Worm (Caenorhabditis elegans) whole organism, L1 larva: ENCODE results near the gene frpr-19.
A peak's percentile ranks its signal among the peaks of the same experiment; 100 is the strongest.

Experiments
- F16B12.6 ChIP-seq: fragments of 150-350 bp; optimal IDR thresholded peaks from 2 replicates; lab custom pipeline; 2014; ENCODE audit warnings: missing biosample characterization, missing genetic modification characterization
- aha-1 ChIP-seq: fragments of 150-350 bp; optimal IDR thresholded peaks from 2 replicates; lab custom pipeline; 2014; ENCODE audit warnings: missing biosample characterization, missing genetic modification characterization
- ama-1 ChIP-seq: fragments of 150-350 bp; optimal IDR thresholded peaks from 2 replicates; lab custom pipeline; 2014
- blmp-1 ChIP-seq: fragments of 150-350 bp; optimal IDR thresholded peaks from 2 replicates; lab custom pipeline; 2014; ENCODE audit warnings: missing biosample characterization, missing genetic modification characterization
- ceh-82 ChIP-seq, 3 experiments: fragments of 150-350 bp in 1 of 3; sonication (generic microtip) in 2 of 3; optimal IDR thresholded peaks; 2 replicates each; lab custom pipeline; 2014 to 2017; ENCODE audit warnings: missing biosample characterization in 3 of 3, missing genetic modification characterization in 3 of 3
- dpl-1 ChIP-seq, 3 experiments: fragments of 150-350 bp in 2 of 3; sonication (generic microtip) in 1 of 3; optimal IDR thresholded peaks; 2 replicates each; lab custom pipeline; 2014 to 2017; ENCODE audit warnings: missing biosample characterization in 3 of 3, missing genetic modification characterization in 3 of 3, missing genetic modification reagents in 3 of 3
- dsc-1 ChIP-seq: sonication (generic microtip); optimal IDR thresholded peaks from 2 replicates; lab custom pipeline; 2016; ENCODE audit warnings: mild to moderate bottlenecking, missing genetic modification characterization, missing compliant biosample characterization
- efl-1 ChIP-seq, 4 experiments: fragments of 150-350 bp; optimal IDR thresholded peaks in 3 of 4; peaks in 1 of 4; 1 replicate in 1 of 4; 2 replicates in 3 of 4; lab custom pipeline; 2014; ENCODE audit warnings: missing biosample characterization in 2 of 4, missing genetic modification characterization in 2 of 4, missing genetic modification reagents in 2 of 4
- efl-3 ChIP-seq: fragments of 200-800 bp; sonication (Bioruptor generic); optimal IDR thresholded peaks from 2 replicates; lab custom pipeline; 2018; ENCODE audit warnings: mild to moderate bottlenecking, missing genetic modification characterization, missing compliant biosample characterization
- egl-13 ChIP-seq: sonication (generic microtip); optimal IDR thresholded peaks from 2 replicates; lab custom pipeline; 2016; ENCODE audit warnings: missing genotype, missing genetic modification reagents, missing genetic modification characterization, missing compliant biosample characterization
- fkh-8 ChIP-seq: sonication (generic microtip); optimal IDR thresholded peaks from 2 replicates; lab custom pipeline; 2016; ENCODE audit warnings: mild to moderate bottlenecking, missing genetic modification characterization, missing compliant biosample characterization
- fos-1 ChIP-seq: fragments of 150-350 bp; optimal IDR thresholded peaks from 2 replicates; lab custom pipeline; 2014; ENCODE audit warnings: missing biosample characterization, missing genetic modification characterization
- irx-1 ChIP-seq: sonication (generic microtip); optimal IDR thresholded peaks from 2 replicates; lab custom pipeline; 2016; ENCODE audit warnings: missing genetic modification characterization, missing compliant biosample characterization
- isw-1 ChIP-seq: fragments of 200-800 bp; sonication (Bioruptor generic); IDR thresholded peaks from 2 replicates; pipeline ENCODE4 v1.3.6; 2022; ENCODE audit warnings: missing genetic modification characterization, missing compliant biosample characterization
- lin-14 ChIP-seq: fragments of 200-800 bp; sonication (Bioruptor generic); optimal IDR thresholded peaks from 2 replicates; lab custom pipeline; 2018; ENCODE audit warnings: mild to moderate bottlenecking, missing genetic modification characterization, moderate library complexity, missing compliant biosample characterization
- lin-15B ChIP-seq: fragments of 150-350 bp; sonication (generic microtip); optimal IDR thresholded peaks from 3 replicates; lab custom pipeline; 2014; ENCODE audit warnings: missing biosample characterization, missing genetic modification characterization
- lin-35 ChIP-seq, 2 experiments: fragments of 150-350 bp; optimal IDR thresholded peaks; 2 replicates each; lab custom pipeline; 2014; ENCODE audit warnings: missing biosample characterization in 2 of 2, missing genetic modification characterization in 2 of 2, missing genetic modification reagents in 2 of 2
- lin-39 ChIP-seq: fragments of 150-350 bp; optimal IDR thresholded peaks from 2 replicates; lab custom pipeline; 2014; ENCODE audit warnings: missing biosample characterization, missing genetic modification reagents, missing genetic modification characterization
- lir-3 ChIP-seq: sonication (generic microtip); optimal IDR thresholded peaks from 2 replicates; lab custom pipeline; 2016; ENCODE audit warnings: mild to moderate bottlenecking, missing genetic modification characterization, moderate library complexity, missing compliant biosample characterization; ENCODE audit not compliant: poor library complexity
- lsy-2 ChIP-seq, 2 experiments: fragments of 150-350 bp; optimal IDR thresholded peaks; 2 replicates each; lab custom pipeline; 2014; ENCODE audit warnings: missing biosample characterization in 2 of 2, missing genetic modification characterization in 2 of 2
- mdl-1 ChIP-seq, 2 experiments: fragments of 150-350 bp; optimal IDR thresholded peaks; 2 replicates each; lab custom pipeline; 2014 to 2017; ENCODE audit warnings: missing biosample characterization in 2 of 2, missing genetic modification characterization in 2 of 2, inconsistent platforms in 1 of 2
- mep-1 ChIP-seq: fragments of 150-350 bp; optimal IDR thresholded peaks from 2 replicates; lab custom pipeline; 2014; ENCODE audit warnings: missing biosample characterization, missing genetic modification characterization
- nhr-11 ChIP-seq: fragments of 150-350 bp; optimal IDR thresholded peaks from 2 replicates; lab custom pipeline; 2014; ENCODE audit warnings: missing biosample characterization, missing genetic modification characterization
- nhr-237 ChIP-seq: fragments of 150-350 bp; optimal IDR thresholded peaks from 2 replicates; lab custom pipeline; 2014; ENCODE audit warnings: missing biosample characterization, missing genetic modification characterization
- nhr-47 ChIP-seq: sonication (generic microtip); optimal IDR thresholded peaks from 2 replicates; lab custom pipeline; 2016; ENCODE audit warnings: mild to moderate bottlenecking, missing genetic modification characterization, moderate library complexity, missing compliant biosample characterization
- nhr-76 ChIP-seq: sonication (generic microtip); optimal IDR thresholded peaks from 2 replicates; lab custom pipeline; 2017; ENCODE audit warnings: missing biosample characterization, missing genetic modification characterization
- nhr-85 ChIP-seq: sonication (generic microtip); peaks from one replicate; lab custom pipeline; 2016; ENCODE audit warnings: missing genetic modification characterization, inconsistent platforms, missing compliant biosample characterization
- pax-3 ChIP-seq: fragments of 200-800 bp; sonication (Bioruptor generic); optimal IDR thresholded peaks from 2 replicates; lab custom pipeline; 2018; ENCODE audit warnings: mild to moderate bottlenecking, missing genetic modification characterization, moderate library complexity, missing compliant biosample characterization
- rnt-1 ChIP-seq: sonication (generic microtip); optimal IDR thresholded peaks from 2 replicates; lab custom pipeline; 2016; ENCODE audit warnings: mild to moderate bottlenecking, missing genetic modification characterization, moderate library complexity, missing compliant biosample characterization
- skn-1 ChIP-seq: fragments of 150-350 bp; optimal IDR thresholded peaks from 2 replicates; lab custom pipeline; 2014; ENCODE audit warnings: missing biosample characterization, missing genetic modification characterization
- snu-23 ChIP-seq: sonication (generic microtip); optimal IDR thresholded peaks from 2 replicates; lab custom pipeline; 2016; ENCODE audit warnings: missing genetic modification characterization, missing compliant biosample characterization
- sox-4 ChIP-seq: sonication (generic microtip); optimal IDR thresholded peaks from 2 replicates; lab custom pipeline; 2016; ENCODE audit warnings: missing genetic modification characterization, missing compliant biosample characterization
- sptf-1 ChIP-seq: fragments of 150-350 bp; optimal IDR thresholded peaks from 2 replicates; lab custom pipeline; 2014; ENCODE audit warnings: missing biosample characterization, missing genetic modification characterization
- tlp-1 ChIP-seq: fragments of 150-350 bp; optimal IDR thresholded peaks from 2 replicates; lab custom pipeline; 2014; ENCODE audit warnings: missing biosample characterization, missing genetic modification characterization
- unc-130 ChIP-seq: fragments of 150-350 bp; optimal IDR thresholded peaks from 2 replicates; lab custom pipeline; 2017; ENCODE audit warnings: missing biosample characterization, missing genetic modification characterization, inconsistent platforms
- unc-30 ChIP-seq: sonication (generic microtip); optimal IDR thresholded peaks from 2 replicates; lab custom pipeline; 2017; ENCODE audit warnings: missing biosample characterization, missing genetic modification characterization
- unc-98 ChIP-seq: fragments of 200-800 bp; sonication (Bioruptor generic); IDR thresholded peaks from 2 replicates; pipeline ENCODE4 v1.3.6; 2022; ENCODE audit warnings: missing genetic modification characterization, missing compliant biosample characterization
- vab-15 ChIP-seq: sonication (generic microtip); optimal IDR thresholded peaks from 2 replicates; lab custom pipeline; 2017; ENCODE audit warnings: missing genotype, mild to moderate bottlenecking, missing genetic modification characterization, missing compliant biosample characterization
- xbp-1 ChIP-seq: sonication (generic microtip); optimal IDR thresholded peaks from 2 replicates; lab custom pipeline; 2016; ENCODE audit warnings: missing genetic modification characterization, missing compliant biosample characterization
- zip-4 ChIP-seq: fragments of 200-800 bp; sonication (Bioruptor generic); optimal IDR thresholded peaks from 2 replicates; lab custom pipeline; 2018; ENCODE audit warnings: mild to moderate bottlenecking, missing genetic modification characterization, moderate library complexity, missing compliant biosample characterization
- ztf-4 ChIP-seq: fragments of 150-350 bp; optimal IDR thresholded peaks from 2 replicates; lab custom pipeline; 2014; ENCODE audit warnings: missing biosample characterization, missing genetic modification characterization

The frpr-19 gene

ce11 chrIV:1745453-1746051 lies 35.9 kb downstream of the frpr-19 start, which contains the start of the genes Y41D4A.6 and Y41D4A.4 (continued):
- TF ChIP-seq ztf-4 (tag; lab: Kevin White, UChicago) = no peak
- TF ChIP-seq lsy-2 (tag; optimal IDR thresholded peaks at IDR 0.05; lab: Kevin White, UChicago) = peak; percentile 71 to 86
- peak; percentile 94 for TF ChIP-seq snu-23 (GFP tag; lab: Kevin White, UChicago)
- no peak for TF ChIP-seq ama-1 (lab: Kevin White, UChicago)
- TF ChIP-seq zip-4 (GFP tag; lab: Kevin White, UChicago) = no peak
- peak; percentile 71 for TF ChIP-seq lin-15B
- peak; percentile 82 to 88 for TF ChIP-seq lin-35 (GFP tag; optimal IDR thresholded peaks at IDR 0.05; lab: Kevin White, UChicago)
- TF ChIP-seq ceh-82 (tag; optimal IDR thresholded peaks at IDR 0.05; lab: Kevin White, UChicago) = peak; percentile 73 to 87 (median 85)
- TF ChIP-seq isw-1 (GFP tag; lab: Robert Waterston, UW) = peak; percentile 85
- TF ChIP-seq egl-13 (tag; lab: Kevin White, UChicago) = peak; percentile 75
- peak; percentile 83 for TF ChIP-seq unc-98 (GFP tag; lab: Robert Waterston, UW)
- no peak for TF ChIP-seq unc-30 (tag; lab: Kevin White, UChicago)
- TF ChIP-seq dpl-1 (GFP tag; optimal IDR thresholded peaks at IDR 0.05; lab: Kevin White, UChicago) = peak; percentile 71 to 78 (median 75)
- TF ChIP-seq efl-3 (GFP tag; lab: Kevin White, UChicago) = no peak
- peak; percentile 64 for TF ChIP-seq mep-1
- TF ChIP-seq dsc-1 (tag; lab: Kevin White, UChicago) = peak; percentile 79
- TF ChIP-seq efl-1 (optimal IDR thresholded peaks at IDR 0.05; lab: Kevin White, UChicago) = peak; percentile 85 to 92
- peak; percentile 75 to 97 for TF ChIP-seq efl-1 (GFP tag; optimal IDR thresholded peaks at IDR 0.05 in 1 of 2; lab: Kevin White, UChicago)
- TF ChIP-seq lin-39 (tag; lab: Kevin White, UChicago) = no peak
- peak; percentile 78 for TF ChIP-seq fos-1 (tag; lab: Kevin White, UChicago)
- no peak for TF ChIP-seq sptf-1
- TF ChIP-seq tlp-1 (tag; lab: Kevin White, UChicago) = no peak
- TF ChIP-seq sox-4 (tag; lab: Kevin White, UChicago) = peak; percentile 78
- peak; percentile 92 for TF ChIP-seq pax-3 (tag; lab: Kevin White, UChicago)
- peak; percentile 90 for TF ChIP-seq xbp-1 (tag; lab: Kevin White, UChicago)
- TF ChIP-seq aha-1 (tag; lab: Kevin White, UChicago) = no peak
- peak; percentile 96 for TF ChIP-seq fkh-8 (tag; lab: Kevin White, UChicago)
- TF ChIP-seq lir-3 = no peak
- TF ChIP-seq nhr-47 = peak; percentile 91
- TF ChIP-seq irx-1 (tag; lab: Kevin White, UChicago) = peak; percentile 44
- TF ChIP-seq nhr-237 (tag; lab: Kevin White, UChicago) = peak; percentile 65
- no peak for TF ChIP-seq nhr-76
- TF ChIP-seq vab-15 (tag; lab: Kevin White, UChicago) = peak; percentile 90
- peak; percentile 88 for TF ChIP-seq nhr-85 (tag; lab: Kevin White, UChicago)

ce11 chrIV:1740105-1741023 lies 41.1 kb downstream of the frpr-19 start, which contains the start of gene ptpn-22:
Gene ptpn-22, minus strand, starts transcription at chrIV:1740262.
- TF ChIP-seq skn-1 (tag; lab: Kevin White, UChicago) = no peak
- TF ChIP-seq nhr-11 (tag; lab: Kevin White, UChicago) = no peak
- peak; percentile 5 for TF ChIP-seq nhr-85 (tag; lab: Kevin White, UChicago)

- TF ChIP-seq rnt-1 (tag; lab: Kevin White, UChicago) = peak; percentile 25
- TF ChIP-seq nhr-85 (tag; lab: Kevin White, UChicago) = peak; percentile 37
- peak; percentile 9 for TF ChIP-seq snu-23 (GFP tag; lab: Kevin White, UChicago)
- TF ChIP-seq mdl-1 (tag; optimal IDR thresholded peaks at IDR 0.05; lab: Kevin White, UChicago) = peak in 1 of 2 experiments; percentile 23
- TF ChIP-seq blmp-1 = peak; percentile 58
- peak; percentile 41 for TF ChIP-seq F16B12.6 (tag; lab: Kevin White, UChicago)
- TF ChIP-seq efl-1 (optimal IDR thresholded peaks at IDR 0.05; lab: Kevin White, UChicago) = peak; percentile 3 to 4
- TF ChIP-seq efl-1 (GFP tag; optimal IDR thresholded peaks at IDR 0.05 in 1 of 2; lab: Kevin White, UChicago) = peak; percentile 19 to 79
- TF ChIP-seq lin-14 (GFP tag; lab: Kevin White, UChicago) = no peak
- peak; percentile 7 to 13 (median 11) for TF ChIP-seq dpl-1 (GFP tag; optimal IDR thresholded peaks at IDR 0.05; lab: Kevin White, UChicago)
- peak in 1 of 2 experiments; percentile 2 for TF ChIP-seq lin-35 (GFP tag; optimal IDR thresholded peaks at IDR 0.05; lab: Kevin White, UChicago)
- TF ChIP-seq unc-130 (tag; lab: Kevin White, UChicago) = no peak
Measured at ce11 chrIV:1739366-1740104, 41.9 kb downstream of the frpr-19 start.
